Worm (Caenorhabditis elegans): ENCODE data around the gene ntl-3.

ce11 chrIII:11789480-11789879 lies 56.8 kb downstream of the ntl-3 start:
- TF ChIP-seq hlh-11 (tag; optimal IDR thresholded peaks at IDR 0.05) = no peak
- no peak for TF ChIP-seq Y5F2A.4 (GFP tag; optimal IDR thresholded peaks at IDR 0.05)
- TF ChIP-seq unc-62 (GFP tag; optimal IDR thresholded peaks at IDR 0.05 in 1 of 2) = no peak
- TF ChIP-seq unc-62 (tag; optimal IDR thresholded peaks at IDR 0.05) = no peak
- TF ChIP-seq lin-39 (tag; optimal IDR thresholded peaks at IDR 0.05) = no peak
- no peak for TF ChIP-seq nhr-28 (tag; optimal IDR thresholded peaks at IDR 0.05)
- TF ChIP-seq cey-2 (tag; optimal IDR thresholded peaks at IDR 0.05; ENCODE audit: borderline replicate concordance, insufficient read depth) = no peak
- TF ChIP-seq ceh-82 (tag; optimal IDR thresholded peaks at IDR 0.05) = no peak
- TF ChIP-seq lin-13 (GFP tag; optimal IDR thresholded peaks at IDR 0.05) = no peak
- no peak for TF ChIP-seq aha-1 (tag)
